Fruit fly (Drosophila melanogaster): Measurements from ENCODE around the gene CG13670.

- TF ChIP-seq CG34367 (tag; optimal IDR thresholded peaks at IDR 0.05) = no peak
- TF ChIP-seq D1 (tag; optimal IDR thresholded peaks at IDR 0.05) = no peak
- no peak for TF ChIP-seq CG13204 (GFP tag; optimal IDR thresholded peaks at IDR 0.05)
- no peak for TF ChIP-seq gl (tag; optimal IDR thresholded peaks at IDR 0.05)
- TF ChIP-seq EcR (GFP tag; optimal IDR thresholded peaks at IDR 0.05) = no peak
- TF ChIP-seq CG8159 (tag; optimal IDR thresholded peaks at IDR 0.05) = no peak
- no peak for TF ChIP-seq CG4496 (GFP tag; IDR thresholded peaks at IDR 0.05)
- TF ChIP-seq CG8301 (tag; optimal IDR thresholded peaks at IDR 0.05) = no peak
- TF ChIP-seq Pif1A (GFP tag; optimal IDR thresholded peaks at IDR 0.05) = no peak
- TF ChIP-seq CG14655 (GFP tag; optimal IDR thresholded peaks at IDR 0.05) = no peak
- TF ChIP-seq CG10348 (GFP tag; IDR thresholded peaks at IDR 0.05) = no peak
- TF ChIP-seq rn (GFP tag; IDR thresholded peaks at IDR 0.05) = no peak
Measured at dm6 chr3L:8285291-8285690, 35.3 kb upstream of the CG13670 start.

Measured in whole organism, pupa.